Fruit fly (Drosophila melanogaster) whole organism, adult: Measurements from ENCODE around the gene CG44194.

Experiments
- CG11617 ChIP-seq: fragments of 200-800 bp; sonication (Bioruptor generic); optimal IDR thresholded peaks from 2 replicates; lab custom pipeline; 2017; ENCODE audit warnings: mild to moderate bottlenecking, missing biosample characterization, missing genetic modification reagents, missing genetic modification characterization
- CG12768 ChIP-seq: fragments of 200-800 bp; sonication (Bioruptor generic); optimal IDR thresholded peaks from 2 replicates; lab custom pipeline; 2017; ENCODE audit warnings: missing biosample characterization, missing genetic modification characterization, mild to moderate bottlenecking, moderate library complexity, missing genetic modification reagents
- CG14711 ChIP-seq: fragments of 200-800 bp; sonication (Bioruptor generic); optimal IDR thresholded peaks from 2 replicates; lab custom pipeline; 2018; ENCODE audit warnings: missing biosample characterization, mild to moderate bottlenecking, missing genetic modification characterization, moderate library complexity
- CG1620 ChIP-seq: fragments of 200-800 bp; sonication (Bioruptor generic); optimal IDR thresholded peaks from 2 replicates; lab custom pipeline; 2016; ENCODE audit warnings: missing biosample characterization, missing genetic modification characterization
- CG33017 ChIP-seq: fragments of 200-800 bp; sonication (Bioruptor generic); optimal IDR thresholded peaks from 2 replicates; lab custom pipeline; 2018; ENCODE audit warnings: missing biosample characterization, mild to moderate bottlenecking, missing genetic modification characterization, moderate library complexity
- CG5204 ChIP-seq: fragments of 200-800 bp; sonication (Bioruptor generic); optimal IDR thresholded peaks from 2 replicates; lab custom pipeline; 2016; ENCODE audit warnings: missing biosample characterization, missing genetic modification characterization
- CG7045 ChIP-seq: fragments of 200-800 bp; sonication (Bioruptor generic); optimal IDR thresholded peaks from 2 replicates; lab custom pipeline; 2017; ENCODE audit warnings: missing biosample characterization, mild to moderate bottlenecking, missing genetic modification characterization
- CG7101 ChIP-seq: fragments of 200-800 bp; sonication (Bioruptor generic); optimal IDR thresholded peaks from 2 replicates; lab custom pipeline; 2018; ENCODE audit warnings: missing biosample characterization, mild to moderate bottlenecking, missing genetic modification characterization, moderate library complexity
- Clk ChIP-seq: fragments of 200-800 bp; sonication (Bioruptor generic); optimal IDR thresholded peaks from 2 replicates; lab custom pipeline; 2017; ENCODE audit warnings: missing biosample characterization, missing genetic modification characterization
- Crg-1 ChIP-seq: fragments of 200-800 bp; sonication (Bioruptor generic); optimal IDR thresholded peaks from 2 replicates; lab custom pipeline; 2016; ENCODE audit warnings: missing biosample characterization, missing genetic modification characterization
- Hr96 ChIP-seq: fragments of 200-800 bp; sonication (Bioruptor generic); optimal IDR thresholded peaks from 2 replicates; lab custom pipeline; 2016; ENCODE audit warnings: missing biosample characterization, missing genetic modification characterization
- Mnt ChIP-seq: fragments of 200-800 bp; sonication (Bioruptor generic); optimal IDR thresholded peaks from 2 replicates; lab custom pipeline; 2016; ENCODE audit warnings: missing biosample characterization, mild to moderate bottlenecking, missing genetic modification characterization
- bab1 ChIP-seq: fragments of 200-800 bp; sonication (Bioruptor generic); optimal IDR thresholded peaks from 3 replicates; lab custom pipeline; 2019; ENCODE audit warnings: missing biosample characterization, mild to moderate bottlenecking, missing genetic modification characterization, moderate library complexity
- cic ChIP-seq: fragments of 200-800 bp; sonication (Bioruptor generic); optimal IDR thresholded peaks from 2 replicates; lab custom pipeline; 2017; ENCODE audit warnings: missing biosample characterization, mild to moderate bottlenecking, missing genetic modification characterization, moderate library complexity
- cnc ChIP-seq, 2 experiments: fragments of >200 bp; optimal IDR thresholded peaks; 2 replicates each; lab custom pipeline; 2017
- kay ChIP-seq: fragments of 200-800 bp; sonication (Bioruptor generic); peaks from one replicate; lab custom pipeline; 2016; ENCODE audit warnings: missing biosample characterization, missing genetic modification characterization, borderline replicate concordance
- ovo ChIP-seq: fragments of 200-800 bp; sonication (Bioruptor generic); optimal IDR thresholded peaks from 2 replicates; lab custom pipeline; 2016; ENCODE audit warnings: missing biosample characterization, missing genetic modification characterization
- pad ChIP-seq: fragments of 200-800 bp; sonication (Bioruptor generic); optimal IDR thresholded peaks from 3 replicates; lab custom pipeline; 2017; ENCODE audit warnings: missing biosample characterization, missing genetic modification characterization, mild to moderate bottlenecking, moderate library complexity, missing genetic modification reagents
- tj ChIP-seq: fragments of 200-800 bp; sonication (Bioruptor generic); optimal IDR thresholded peaks from 3 replicates; lab custom pipeline; 2017; ENCODE audit warnings: missing biosample characterization, mild to moderate bottlenecking, missing genetic modification characterization, moderate library complexity
- toe ChIP-seq: fragments of 200-800 bp; sonication (Bioruptor generic); optimal IDR thresholded peaks from 2 replicates; lab custom pipeline; 2016; ENCODE audit warnings: missing biosample characterization, missing genetic modification characterization

CG44194 gene

dm6 chr3R:13036064-13036463 is 38.5 kb upstream of the CG44194 start:
- no peak for TF ChIP-seq pad (GFP tag; lab: Kevin White, UChicago)
- TF ChIP-seq toe, result no peak
- no peak for TF ChIP-seq CG5204 (GFP tag; lab: Kevin White, UChicago)
- TF ChIP-seq CG7045, result no peak
- no peak for TF ChIP-seq Mnt (GFP tag; lab: Kevin White, UChicago)
- no peak for TF ChIP-seq cic

dm6 chr3R:13033670-13034069 is 36.1 kb upstream of the CG44194 start:
- TF ChIP-seq tj (GFP tag; lab: Kevin White, UChicago), result no peak
- TF ChIP-seq cic, result no peak
- TF ChIP-seq Hr96, result no peak
- TF ChIP-seq kay, result no peak
- no peak for TF ChIP-seq CG11617 (GFP tag; lab: Kevin White, UChicago)
- no peak for TF ChIP-seq CG7045
- TF ChIP-seq CG7101 (tag; lab: Kevin White, UChicago), result no peak
- TF ChIP-seq cnc (optimal IDR thresholded peaks at IDR 0.05; lab: Kevin White, UChicago), result no peak

dm6 chr3R:13032975-13033445 is 35.5 kb upstream of the CG44194 start:
- TF ChIP-seq CG1620 (GFP tag; lab: Kevin White, UChicago) (no peak), CG7101 (tag; lab: Kevin White, UChicago) (peak; percentile 83), CG33017 (tag; lab: Kevin White, UChicago) (peak; percentile 71), cnc (optimal IDR thresholded peaks at IDR 0.05; lab: Kevin White, UChicago) (no peak), tj (GFP tag; lab: Kevin White, UChicago) (no peak), CG11617 (GFP tag; lab: Kevin White, UChicago) (peak; percentile 77), Crg-1 (peak; percentile 76), CG12768 (peak; percentile 78), kay (peak; percentile 96), Mnt (GFP tag; lab: Kevin White, UChicago) (peak; percentile 79), Clk (GFP tag; lab: Kevin White, UChicago) (peak; percentile 39), cic (peak; percentile 64), toe (peak; percentile 68), CG5204 (GFP tag; lab: Kevin White, UChicago) (no peak), CG14711 (tag; lab: Kevin White, UChicago) (peak; percentile 62), pad (GFP tag; lab: Kevin White, UChicago) (peak; percentile 49), Hr96 (peak; percentile 30), ovo (GFP tag; lab: Kevin White, UChicago) (peak; percentile 4), CG7045 (peak; percentile 85), bab1 (GFP tag; lab: Kevin White, UChicago) (no peak)

- peak; percentile 70 for TF ChIP-seq Mnt (GFP tag; lab: Kevin White, UChicago)
- TF ChIP-seq CG7101 (tag; lab: Kevin White, UChicago), result no peak
- TF ChIP-seq Clk (GFP tag; lab: Kevin White, UChicago), result no peak
- no peak for TF ChIP-seq CG1620 (GFP tag; lab: Kevin White, UChicago)
- peak; percentile 43 for TF ChIP-seq CG33017 (tag; lab: Kevin White, UChicago)
- no peak for TF ChIP-seq CG14711 (tag; lab: Kevin White, UChicago)
- TF ChIP-seq CG7045, result no peak
- peak; percentile 84 for TF ChIP-seq cic
Measured at dm6 chr3R:13032323-13032722, 34.8 kb upstream of the CG44194 start, which contains the start of gene ry. Gene ry (plus strand): TSS chr3R:13032528.

dm6 chr3R:13030257-13031173 is 33.0 kb upstream of the CG44194 start, which contains the start of the genes CG46281 and CG46280:
Gene CG46281 (minus strand): TSS chr3R:13030307.
Gene CG46280 (minus strand): TSS chr3R:13030659.
- TF ChIP-seq CG14711 (tag; lab: Kevin White, UChicago) (peak; percentile 59), Clk (GFP tag; lab: Kevin White, UChicago) (no peak), CG7101 (tag; lab: Kevin White, UChicago) (peak; percentile 42), CG11617 (GFP tag; lab: Kevin White, UChicago) (peak; percentile 46), Hr96 (no peak), ovo (GFP tag; lab: Kevin White, UChicago) (no peak), toe (no peak), Mnt (GFP tag; lab: Kevin White, UChicago) (peak; percentile 58), CG33017 (tag; lab: Kevin White, UChicago) (no peak), cnc (optimal IDR thresholded peaks at IDR 0.05; lab: Kevin White, UChicago) (no peak), kay (peak; percentile 85), CG1620 (GFP tag; lab: Kevin White, UChicago) (peak; percentile 49), CG7045 (peak; percentile 1), cic (peak; percentile 8), CG12768 (peak; percentile 31), pad (GFP tag; lab: Kevin White, UChicago) (peak; percentile 33), Crg-1 (peak; percentile 32), tj (GFP tag; lab: Kevin White, UChicago) (peak; percentile 23), CG5204 (GFP tag; lab: Kevin White, UChicago) (no peak), bab1 (GFP tag; lab: Kevin White, UChicago) (peak; percentile 44)

dm6 chr3R:13018995-13019394 is 21.5 kb upstream of the CG44194 start:
- no peak for TF ChIP-seq CG11617 (GFP tag; lab: Kevin White, UChicago)
- TF ChIP-seq ovo (GFP tag; lab: Kevin White, UChicago), result no peak
- TF ChIP-seq CG1620 (GFP tag; lab: Kevin White, UChicago), result no peak
- peak; percentile 99 for TF ChIP-seq tj (GFP tag; lab: Kevin White, UChicago)
